Fruit fly (Drosophila melanogaster) S2 (cell line): ENCODE results near the gene CG12003.

ENCODE experiments used
- CG8478 ChIP-seq: fragments of >200 bp; optimal IDR thresholded peaks from 2 replicates; lab custom pipeline; 2018
- CTCF ChIP-seq, 2 experiments: fragments of >200 bp; optimal IDR thresholded peaks; 2 replicates each; lab custom pipeline; 2018

dm6 chr3L:1558178-1558788, 6.9 kb upstream of the CG12003 start, which contains the start of the genes Pex10 and CG12099:
- TF ChIP-seq CG8478 (lab: Kevin White, UChicago) (no peak), CTCF (optimal IDR thresholded peaks at IDR 0.05; lab: Kevin White, UChicago) (no peak)
